Fruit fly (Drosophila melanogaster) whole organism, pupa: Measurements from ENCODE around the gene CG7646.

ENCODE experiments used
- CG10348 ChIP-seq: fragments of 200-800 bp; sonication (Bioruptor generic); IDR thresholded peaks from 2 replicates; pipeline ENCODE4 v1.3.6; 2022; ENCODE audit warnings: missing biosample characterization, missing genetic modification characterization
- CG32121 ChIP-seq: fragments of 200-800 bp; sonication (Bioruptor generic); IDR thresholded peaks from 2 replicates; pipeline ENCODE4 v1.3.6; 2022; ENCODE audit warnings: missing biosample characterization, missing genetic modification characterization
- CG4496 ChIP-seq: fragments of 200-800 bp; sonication (Bioruptor generic); IDR thresholded peaks from 3 replicates; pipeline ENCODE4 v1.3.6; 2022; ENCODE audit warnings: missing biosample characterization, missing genetic modification characterization
- CG8159 ChIP-seq: fragments of 200-800 bp; sonication (Bioruptor generic); optimal IDR thresholded peaks from 3 replicates; lab custom pipeline; 2018; ENCODE audit warnings: missing biosample characterization, mild to moderate bottlenecking, missing genetic modification characterization, moderate library complexity
- CG8301 ChIP-seq: fragments of 200-800 bp; sonication (Bioruptor generic); optimal IDR thresholded peaks from 2 replicates; lab custom pipeline; 2018; ENCODE audit warnings: missing biosample characterization, mild to moderate bottlenecking, missing genetic modification characterization
- CG9948 ChIP-seq: fragments of 200-800 bp; sonication (Bioruptor generic); optimal IDR thresholded peaks from 2 replicates; lab custom pipeline; 2018; ENCODE audit warnings: missing biosample characterization, mild to moderate bottlenecking, missing genetic modification characterization, moderate library complexity
- EcR ChIP-seq: fragments of 200-800 bp; sonication (Bioruptor generic); optimal IDR thresholded peaks from 3 replicates; lab custom pipeline; 2019; ENCODE audit warnings: missing biosample characterization, missing genetic modification characterization, mild to moderate bottlenecking, moderate library complexity, missing genetic modification reagents
- Ets98B ChIP-seq: fragments of 200-800 bp; sonication (Bioruptor generic); IDR thresholded peaks from 2 replicates; pipeline ENCODE4 v1.3.6; 2022; ENCODE audit warnings: missing biosample characterization, missing genetic modification characterization
- Pif1B ChIP-seq: fragments of 200-800 bp; sonication (Bioruptor generic); optimal IDR thresholded peaks from 3 replicates; lab custom pipeline; 2016; ENCODE audit warnings: missing biosample characterization, missing genetic modification characterization
- Snoo ChIP-seq: fragments of 200-800 bp; sonication (Bioruptor generic); optimal IDR thresholded peaks from 3 replicates; lab custom pipeline; 2017; ENCODE audit warnings: missing biosample characterization, mild to moderate bottlenecking, missing genetic modification characterization, inconsistent platforms
- fd96Ca ChIP-seq: fragments of 200-800 bp; sonication (Bioruptor generic); IDR thresholded peaks from 3 replicates; pipeline ENCODE4 v1.3.6; 2022; ENCODE audit warnings: missing biosample characterization, missing genetic modification characterization
- gl ChIP-seq: fragments of 200-800 bp; sonication (Bioruptor generic); optimal IDR thresholded peaks from 2 replicates; lab custom pipeline; 2018; ENCODE audit warnings: missing biosample characterization, mild to moderate bottlenecking, missing genetic modification characterization

- TF ChIP-seq Pif1B (GFP tag; lab: Kevin White, UChicago) (no peak), EcR (GFP tag; lab: Kevin White, UChicago) (no peak), CG4496 (GFP tag; lab: Robert Waterston, UW) (no peak; the same call in 2 of the 3 replicates), CG32121 (no peak), CG10348 (GFP tag; lab: Robert Waterston, UW) (no peak), Snoo (tag; lab: Kevin White, UChicago) (no peak), CG8159 (tag; lab: Kevin White, UChicago) (no peak), fd96Ca (GFP tag; lab: Robert Waterston, UW) (no peak), CG9948 (tag; lab: Kevin White, UChicago) (no peak), CG8301 (no peak), Ets98B (GFP tag; lab: Robert Waterston, UW) (no peak), gl (tag; lab: Kevin White, UChicago) (no peak)
These were observed 12.8 kb downstream of the CG7646 start for dm6 chr3L:20004442-20004869.
